Fruit fly (Drosophila melanogaster) whole organism, wandering third instar larva: Measurements from ENCODE around the gene CG5282.

Experiments
- Abd-B ChIP-seq: fragments of >200 bp; optimal IDR thresholded peaks from 2 replicates; lab custom pipeline; 2017; ENCODE audit warnings: missing biosample characterization, missing genetic modification characterization
- CG9705 ChIP-seq: fragments of 200-800 bp; sonication (Bioruptor generic); optimal IDR thresholded peaks from 2 replicates; lab custom pipeline; 2018; ENCODE audit warnings: missing biosample characterization, mild to moderate bottlenecking, missing genetic modification characterization
- CrebA ChIP-seq: fragments of 200-800 bp; sonication (Bioruptor generic); optimal IDR thresholded peaks from 2 replicates; lab custom pipeline; 2016; ENCODE audit warnings: missing biosample characterization, mild to moderate bottlenecking, missing genetic modification characterization, borderline replicate concordance
- Dfd ChIP-seq: fragments of >200 bp; optimal IDR thresholded peaks from 2 replicates; lab custom pipeline; 2017; ENCODE audit warnings: missing biosample characterization, missing genetic modification characterization
- Dif ChIP-seq: fragments of 200-275, 200-300 bp; sonication (Bioruptor generic); optimal IDR thresholded peaks from 2 replicates; lab custom pipeline; 2018; ENCODE audit warnings: missing biosample characterization, missing genetic modification characterization; ENCODE audit not compliant: partially characterized antibody
- HLH106 ChIP-seq: fragments of 200-800 bp; optimal IDR thresholded peaks from 3 replicates; lab custom pipeline; 2019; ENCODE audit warnings: missing biosample characterization, mild to moderate bottlenecking, missing genetic modification characterization, moderate library complexity
- Hnf4 ChIP-seq: fragments of 200-800 bp; sonication (Bioruptor generic); optimal IDR thresholded peaks from 2 replicates; lab custom pipeline; 2016; ENCODE audit warnings: missing biosample characterization, mild to moderate bottlenecking, missing genetic modification characterization
- Hr78 ChIP-seq: fragments of >200 bp; optimal IDR thresholded peaks from 2 replicates; lab custom pipeline; 2017; ENCODE audit warnings: missing biosample characterization, missing genetic modification characterization
- Hr83 ChIP-seq: fragments of 200-300 bp; sonication (Bioruptor generic); optimal IDR thresholded peaks from 2 replicates; lab custom pipeline; 2016; ENCODE audit warnings: missing biosample characterization, mild to moderate bottlenecking, missing genetic modification characterization, moderate library complexity; ENCODE audit not compliant: poor library complexity, severe bottlenecking
- Jra ChIP-seq: sonication (Bioruptor generic); optimal IDR thresholded peaks from 2 replicates; lab custom pipeline; 2016; ENCODE audit warnings: missing biosample characterization, missing genetic modification characterization
- Mio ChIP-seq: sonication (Bioruptor generic); optimal IDR thresholded peaks from 2 replicates; lab custom pipeline; 2016; ENCODE audit warnings: missing biosample characterization, missing genetic modification characterization
- Myc ChIP-seq: fragments of >200 bp; optimal IDR thresholded peaks from 2 replicates; lab custom pipeline; 2017
- N ChIP-seq: fragments of >200 bp; optimal IDR thresholded peaks from 2 replicates; lab custom pipeline; 2018; ENCODE audit warnings: missing biosample characterization, missing external identifiers, missing genetic modification characterization
- OdsH ChIP-seq: fragments of 200-800 bp; sonication (Bioruptor generic); optimal IDR thresholded peaks from 2 replicates; lab custom pipeline; 2016; ENCODE audit warnings: missing biosample characterization, mild to moderate bottlenecking, missing genetic modification characterization
- Rel ChIP-seq, 2 experiments: fragments of 200-800 bp; sonication (Bioruptor generic) in 1 of 2; optimal IDR thresholded peaks; 2 replicates in 1 of 2; 3 replicates in 1 of 2; lab custom pipeline; 2016 to 2019; ENCODE audit warnings: mild to moderate bottlenecking in 2 of 2, missing biosample characterization in 2 of 2, missing genetic modification characterization in 2 of 2, moderate library complexity in 1 of 2
- Sp1 ChIP-seq: fragments of 200-800 bp; sonication (Bioruptor generic); optimal IDR thresholded peaks from 3 replicates; lab custom pipeline; 2019; ENCODE audit warnings: missing biosample characterization, mild to moderate bottlenecking, missing genetic modification characterization, moderate library complexity
- Vsx2 ChIP-seq: fragments of 200-300, 225-300 bp; sonication (Bioruptor generic); optimal IDR thresholded peaks from 2 replicates; lab custom pipeline; 2018; ENCODE audit warnings: missing biosample characterization, missing genetic modification characterization; ENCODE audit not compliant: partially characterized antibody
- br ChIP-seq: fragments of 200-800 bp; sonication (Bioruptor generic); optimal IDR thresholded peaks from 2 replicates; lab custom pipeline; 2016; ENCODE audit warnings: missing biosample characterization, missing genetic modification characterization
- brk ChIP-seq: fragments of 200-800 bp; sonication (Bioruptor generic); optimal IDR thresholded peaks from 2 replicates; lab custom pipeline; 2016; ENCODE audit warnings: missing biosample characterization, mild to moderate bottlenecking, missing genetic modification characterization
- dmrt93B ChIP-seq: fragments of 200-800 bp; sonication (Bioruptor generic); optimal IDR thresholded peaks from 2 replicates; lab custom pipeline; 2018; ENCODE audit warnings: missing biosample characterization, mild to moderate bottlenecking, missing genetic modification characterization
- dsf ChIP-seq: sonication (Bioruptor generic); optimal IDR thresholded peaks from 2 replicates; lab custom pipeline; 2016; ENCODE audit warnings: missing biosample characterization, missing genetic modification characterization, borderline replicate concordance
- ey ChIP-seq: fragments of 200-800 bp; sonication (Bioruptor generic); optimal IDR thresholded peaks from 2 replicates; lab custom pipeline; 2016; ENCODE audit warnings: missing biosample characterization, missing genetic modification characterization
- foxo ChIP-seq, 2 experiments: fragments of 200-800 bp; sonication (Bioruptor generic); optimal IDR thresholded peaks; 2 replicates in 1 of 2; 3 replicates in 1 of 2; lab custom pipeline; 2016 to 2017; ENCODE audit warnings: missing biosample characterization in 2 of 2, missing genetic modification characterization in 2 of 2
- fru ChIP-seq: fragments of 200-800 bp; sonication (Bioruptor generic); optimal IDR thresholded peaks from 3 replicates; lab custom pipeline; 2016; ENCODE audit warnings: missing biosample characterization, mild to moderate bottlenecking, missing genetic modification characterization
- h ChIP-seq: fragments of 200-800 bp; sonication (Bioruptor generic); optimal IDR thresholded peaks from 3 replicates; lab custom pipeline; 2016; ENCODE audit warnings: missing biosample characterization, mild to moderate bottlenecking, missing genetic modification characterization
- jim ChIP-seq: fragments of 175-275, 200-325 bp; sonication (Bioruptor generic); optimal IDR thresholded peaks from 2 replicates; lab custom pipeline; 2016; ENCODE audit warnings: missing biosample characterization, mild to moderate bottlenecking, missing genetic modification characterization
- lola ChIP-seq: fragments of >200 bp; optimal IDR thresholded peaks from 2 replicates; lab custom pipeline; 2017; ENCODE audit warnings: missing biosample characterization, missing genetic modification characterization
- pan ChIP-seq: fragments of >200 bp; optimal IDR thresholded peaks from 2 replicates; lab custom pipeline; 2017
- psq ChIP-seq: fragments of 200-800 bp; sonication (Bioruptor generic); optimal IDR thresholded peaks from 3 replicates; lab custom pipeline; 2017; ENCODE audit warnings: missing biosample characterization, mild to moderate bottlenecking, missing genetic modification characterization, moderate library complexity
- rgr ChIP-seq: fragments of 200-800 bp; sonication (Bioruptor generic); optimal IDR thresholded peaks from 3 replicates; lab custom pipeline; 2016; ENCODE audit warnings: missing biosample characterization, mild to moderate bottlenecking, missing genetic modification characterization
- sage ChIP-seq: fragments of 200-800 bp; sonication (Bioruptor generic); optimal IDR thresholded peaks from 2 replicates; lab custom pipeline; 2016; ENCODE audit warnings: missing biosample characterization, mild to moderate bottlenecking, missing genetic modification characterization
- sv ChIP-seq: fragments of 200-800 bp; sonication (Bioruptor generic); optimal IDR thresholded peaks from 3 replicates; lab custom pipeline; 2016; ENCODE audit warnings: missing biosample characterization, missing genetic modification characterization
- tai ChIP-seq: sonication (Bioruptor generic); optimal IDR thresholded peaks from 2 replicates; lab custom pipeline; 2016; ENCODE audit warnings: missing biosample characterization, missing genetic modification characterization
- usp ChIP-seq: fragments of >200 bp; optimal IDR thresholded peaks from 2 replicates; lab custom pipeline; 2017; ENCODE audit warnings: missing biosample characterization, missing genetic modification characterization
- woc ChIP-seq: sonication (Bioruptor generic); optimal IDR thresholded peaks from 2 replicates; lab custom pipeline; 2016; ENCODE audit warnings: missing biosample characterization, mild to moderate bottlenecking, missing genetic modification characterization

Gene CG5282

dm6 chr3L:20448773-20449172 lies 22.9 kb upstream of the CG5282 start:
- TF ChIP-seq Jra (GFP tag; lab: Kevin White, UChicago), result no peak
- TF ChIP-seq HLH106, result no peak
- no peak for TF ChIP-seq Sp1 (GFP tag; lab: Kevin White, UChicago)
- TF ChIP-seq Dfd (GFP tag; lab: Kevin White, UChicago), result no peak
- TF ChIP-seq Hr78 (GFP tag; lab: Kevin White, UChicago), result no peak
- no peak for TF ChIP-seq Myc
- TF ChIP-seq foxo (GFP tag; optimal IDR thresholded peaks at IDR 0.05; lab: Kevin White, UChicago), result no peak
- TF ChIP-seq pan (lab: Kevin White, UChicago), result no peak
- no peak for TF ChIP-seq Hnf4 (GFP tag; lab: Kevin White, UChicago)
- no peak for TF ChIP-seq CrebA (GFP tag; lab: Kevin White, UChicago)
- no peak for TF ChIP-seq CG9705 (GFP tag; lab: Kevin White, UChicago)
- no peak for TF ChIP-seq jim (GFP tag; lab: Kevin White, UChicago)
- no peak for TF ChIP-seq Mio (GFP tag; lab: Kevin White, UChicago)
- TF ChIP-seq Rel (GFP tag; optimal IDR thresholded peaks at IDR 0.05; lab: Kevin White, UChicago), result no peak
- TF ChIP-seq Rel (tag; optimal IDR thresholded peaks at IDR 0.05; lab: Kevin White, UChicago), result no peak
- TF ChIP-seq lola, result no peak
- TF ChIP-seq Abd-B, result no peak
- TF ChIP-seq usp (GFP tag; lab: Kevin White, UChicago), result no peak
- TF ChIP-seq ey (GFP tag; lab: Kevin White, UChicago), result no peak
- no peak for TF ChIP-seq rgr (GFP tag; lab: Kevin White, UChicago)

- TF ChIP-seq br (GFP tag; lab: Kevin White, UChicago) (peak; percentile 24), brk (GFP tag; lab: Kevin White, UChicago) (peak; percentile 43), rgr (GFP tag; lab: Kevin White, UChicago) (peak; percentile 76), psq (GFP tag; lab: Kevin White, UChicago) (peak; percentile 32), CG9705 (GFP tag; lab: Kevin White, UChicago) (peak; percentile 78), HLH106 (peak; percentile 67), fru (GFP tag; lab: Kevin White, UChicago) (peak; percentile 4), Hnf4 (GFP tag; lab: Kevin White, UChicago) (peak; percentile 57), Hr83 (GFP tag; lab: Kevin White, UChicago) (peak; percentile 76), OdsH (GFP tag; lab: Kevin White, UChicago) (peak; percentile 51), Sp1 (GFP tag; lab: Kevin White, UChicago) (peak; percentile 79), dmrt93B (GFP tag; lab: Kevin White, UChicago) (peak; percentile 54), Abd-B (no peak), Rel (GFP tag; optimal IDR thresholded peaks at IDR 0.05; lab: Kevin White, UChicago) (peak; percentile 16), Rel (tag; optimal IDR thresholded peaks at IDR 0.05; lab: Kevin White, UChicago) (peak; percentile 99), h (GFP tag; lab: Kevin White, UChicago) (peak; percentile 67), foxo (GFP tag; optimal IDR thresholded peaks at IDR 0.05; lab: Kevin White, UChicago) (peak in 1 of 2 experiments; percentile 58), dsf (GFP tag; lab: Kevin White, UChicago) (no peak), jim (GFP tag; lab: Kevin White, UChicago) (no peak), sv (GFP tag; lab: Kevin White, UChicago) (no peak), tai (GFP tag; lab: Kevin White, UChicago) (no peak)
Observed at dm6 chr3L:20447957-20448356, 22.1 kb upstream of the CG5282 start.

- TF ChIP-seq Sp1 (GFP tag; lab: Kevin White, UChicago) (no peak), ey (GFP tag; lab: Kevin White, UChicago) (peak; percentile 25)
Observed at dm6 chr3L:20447337-20447736, 21.5 kb upstream of the CG5282 start.

dm6 chr3L:20446030-20446429 lies 20.2 kb upstream of the CG5282 start:
- TF ChIP-seq pan (lab: Kevin White, UChicago) (no peak), Rel (GFP tag; optimal IDR thresholded peaks at IDR 0.05; lab: Kevin White, UChicago) (no peak), Rel (tag; optimal IDR thresholded peaks at IDR 0.05; lab: Kevin White, UChicago) (peak; percentile 48)
- TF ChIP-seq, all 38 proteins: peak for 1

dm6 chr3L:20444815-20445519 lies 19.1 kb upstream of the CG5282 start:
- TF ChIP-seq Hnf4 (GFP tag; lab: Kevin White, UChicago) (peak; percentile 87), br (GFP tag; lab: Kevin White, UChicago) (peak; percentile 82), ey (GFP tag; lab: Kevin White, UChicago) (peak; percentile 80), brk (GFP tag; lab: Kevin White, UChicago) (peak; percentile 92), jim (GFP tag; lab: Kevin White, UChicago) (no peak), Abd-B (no peak), rgr (GFP tag; lab: Kevin White, UChicago) (peak; percentile 96), usp (GFP tag; lab: Kevin White, UChicago) (no peak), dsf (GFP tag; lab: Kevin White, UChicago) (no peak), Dfd (GFP tag; lab: Kevin White, UChicago) (no peak), h (GFP tag; lab: Kevin White, UChicago) (peak; percentile 95), Vsx2 (no peak), Myc (no peak), pan (lab: Kevin White, UChicago) (no peak), Hr78 (GFP tag; lab: Kevin White, UChicago) (no peak), sv (GFP tag; lab: Kevin White, UChicago) (peak; percentile 73), N (GFP tag; lab: Kevin White, UChicago) (no peak), sage (GFP tag; lab: Kevin White, UChicago) (peak; percentile 86), lola (no peak), woc (peak; percentile 54), CG9705 (GFP tag; lab: Kevin White, UChicago) (no peak), OdsH (GFP tag; lab: Kevin White, UChicago) (peak; percentile 92), HLH106 (peak; percentile 84), Dif (GFP tag; lab: Kevin White, UChicago) (no peak), Jra (GFP tag; lab: Kevin White, UChicago) (peak; percentile 73), Sp1 (GFP tag; lab: Kevin White, UChicago) (peak; percentile 78)
